Fruit fly (Drosophila melanogaster): ENCODE measurements around the gene CG43074.

- TF ChIP-seq Dfd (GFP tag; optimal IDR thresholded peaks at IDR 0.05) = no peak
- no peak for TF ChIP-seq Abd-B (GFP tag; optimal IDR thresholded peaks at IDR 0.05)
- TF ChIP-seq pan (optimal IDR thresholded peaks at IDR 0.05) = no peak
- TF ChIP-seq Hr78 (GFP tag; optimal IDR thresholded peaks at IDR 0.05) = no peak
- no peak for TF ChIP-seq jim (GFP tag; optimal IDR thresholded peaks at IDR 0.05)
- TF ChIP-seq psq (GFP tag; optimal IDR thresholded peaks at IDR 0.05) = no peak
- TF ChIP-seq ey (GFP tag; optimal IDR thresholded peaks at IDR 0.05) = no peak
- no peak for TF ChIP-seq h (GFP tag; optimal IDR thresholded peaks at IDR 0.05)
- TF ChIP-seq sage (GFP tag; optimal IDR thresholded peaks at IDR 0.05) = peak; percentile 3
These were observed 12.4 kb downstream of the CG43074 start, which contains the start of the genes CG32267 and CG42324 for dm6 chr3L:3472063-3472528.

All from whole organism, wandering third instar larva.